Worm (Caenorhabditis elegans) whole organism, L2 larva: ENCODE results near the gene str-249.

ENCODE experiments used
- F13H6.1 ChIP-seq: sonication (generic microtip); optimal IDR thresholded peaks from 2 replicates; lab custom pipeline; 2016; ENCODE audit warnings: missing genetic modification characterization, missing compliant biosample characterization
- R02D3.7 ChIP-seq: fragments of 150-350 bp; optimal IDR thresholded peaks from 2 replicates; lab custom pipeline; 2014; ENCODE audit warnings: missing biosample characterization, missing genetic modification characterization
- Y55F3AM.14 ChIP-seq: fragments of 200-800 bp; sonication (Bioruptor generic); optimal IDR thresholded peaks from 2 replicates; lab custom pipeline; 2018; ENCODE audit warnings: mild to moderate bottlenecking, missing genetic modification characterization, missing compliant biosample characterization
- crh-2 ChIP-seq: sonication (generic microtip); optimal IDR thresholded peaks from 2 replicates; lab custom pipeline; 2017; ENCODE audit warnings: missing biosample characterization, missing genetic modification characterization
- dmd-4 ChIP-seq: sonication (generic microtip); optimal IDR thresholded peaks from 2 replicates; lab custom pipeline; 2017; ENCODE audit warnings: missing biosample characterization, missing genetic modification characterization
- egl-27 ChIP-seq: sonication (generic microtip); optimal IDR thresholded peaks from 3 replicates; lab custom pipeline; 2017; ENCODE audit warnings: missing biosample characterization, missing genetic modification reagents, missing genetic modification characterization
- elt-3 ChIP-seq: sonication (generic microtip); optimal IDR thresholded peaks from 2 replicates; lab custom pipeline; 2017; ENCODE audit warnings: missing biosample characterization, missing genetic modification characterization
- mdl-1 ChIP-seq, 2 experiments: fragments of 150-350 bp in 1 of 2; sonication (generic microtip) in 1 of 2; optimal IDR thresholded peaks; 2 replicates each; lab custom pipeline; 2017; ENCODE audit warnings: missing biosample characterization in 2 of 2, missing genetic modification characterization in 2 of 2
- nhr-11 ChIP-seq: fragments of 150-350 bp; optimal IDR thresholded peaks from 2 replicates; lab custom pipeline; 2014; ENCODE audit warnings: missing biosample characterization, missing genetic modification characterization
- nhr-129 ChIP-seq: fragments of 150-350 bp; optimal IDR thresholded peaks from 2 replicates; lab custom pipeline; 2014; ENCODE audit warnings: missing biosample characterization, missing genetic modification characterization
- nhr-25 ChIP-seq: fragments of 150-350 bp; sonication (generic microtip); optimal IDR thresholded peaks from 3 replicates; lab custom pipeline; 2014; ENCODE audit warnings: missing biosample characterization, missing genetic modification characterization
- peb-1 ChIP-seq: fragments of 150-350 bp; optimal IDR thresholded peaks from 2 replicates; lab custom pipeline; 2014; ENCODE audit warnings: missing biosample characterization, missing genetic modification characterization
- sem-4 ChIP-seq: fragments of 150-350 bp; optimal IDR thresholded peaks from 2 replicates; lab custom pipeline; 2014; ENCODE audit warnings: missing biosample characterization, missing genetic modification reagents, missing genetic modification characterization
- skn-1 ChIP-seq: sonication (generic microtip); optimal IDR thresholded peaks from 2 replicates; lab custom pipeline; 2017; ENCODE audit warnings: missing biosample characterization, missing genetic modification characterization
- snpc-4 ChIP-seq: fragments of 150-350 bp; optimal IDR thresholded peaks from 2 replicates; lab custom pipeline; 2014; ENCODE audit warnings: missing biosample characterization, missing genetic modification characterization
- unc-39 ChIP-seq: fragments of 150-350 bp; optimal IDR thresholded peaks from 2 replicates; lab custom pipeline; 2014; ENCODE audit warnings: missing biosample characterization, missing genetic modification characterization
- unc-62 ChIP-seq: fragments of 150-350 bp; optimal IDR thresholded peaks from 2 replicates; lab custom pipeline; 2014; ENCODE audit warnings: missing biosample characterization, missing genetic modification reagents, missing genetic modification characterization
- zag-1 ChIP-seq: fragments of 150-350 bp; optimal IDR thresholded peaks from 2 replicates; lab custom pipeline; 2014; ENCODE audit warnings: missing biosample characterization, missing genetic modification characterization

The str-249 gene

DNA sequence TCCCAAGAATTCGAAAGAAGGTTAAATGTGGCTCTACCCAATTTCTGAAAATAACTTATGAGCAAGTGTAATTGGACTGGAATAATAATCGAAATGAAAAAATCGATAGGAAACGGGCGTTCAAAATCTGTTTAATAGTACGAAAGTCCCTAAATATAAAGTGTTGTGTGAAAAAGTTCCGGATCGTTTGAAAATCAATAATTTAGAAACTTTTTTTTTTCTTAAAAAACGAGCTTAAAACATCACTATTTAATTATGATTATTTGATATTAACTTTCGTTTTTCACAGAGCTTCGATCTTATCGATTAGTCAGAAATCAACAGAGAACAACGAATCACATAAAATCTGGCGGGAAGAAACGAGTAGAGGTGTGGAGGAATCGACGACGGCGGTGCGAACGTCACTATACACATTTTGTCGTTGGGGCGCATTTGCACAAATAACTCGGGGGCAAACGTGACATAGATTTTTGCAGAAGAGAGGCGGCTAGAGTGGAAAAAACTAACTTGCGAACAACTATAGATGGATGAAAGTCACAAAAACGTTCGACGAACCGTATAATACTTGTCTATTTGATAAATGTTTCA lies 41.9 kb downstream of the str-249 start, which contains the start of gene hecd-1:
hecd-1 (minus strand) TSS at position 51 of the 588 bp plus-strand sequence.
- TF ChIP-seq R02D3.7 (tag; lab: Kevin White, UChicago): no peak
- TF ChIP-seq nhr-129 (tag; lab: Kevin White, UChicago): peak; percentile 56
- no peak for TF ChIP-seq Y55F3AM.14
- no peak for TF ChIP-seq F13H6.1 (tag; lab: Kevin White, UChicago)
- peak; percentile 30 for TF ChIP-seq crh-2 (tag; lab: Kevin White, UChicago)
- no peak for TF ChIP-seq dmd-4

DNA sequence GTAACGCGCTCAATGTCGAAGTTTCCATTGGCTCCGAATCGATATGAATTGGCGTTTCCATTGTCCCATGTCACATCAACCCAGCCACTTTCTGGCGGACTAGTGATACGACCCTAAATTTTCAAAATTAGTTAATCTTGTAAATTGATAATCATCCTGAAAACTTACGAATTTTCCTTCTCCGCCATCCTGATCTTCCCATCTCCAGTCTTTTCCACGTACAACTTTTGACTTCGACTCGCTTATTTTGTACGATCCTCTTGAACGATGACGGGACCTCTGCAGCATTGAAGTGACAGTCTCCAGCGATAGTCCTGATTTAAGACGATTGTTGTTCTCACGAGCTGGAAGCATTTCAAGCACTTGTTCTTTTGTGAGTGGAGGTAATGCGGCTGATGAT lies 47.5 kb downstream of the str-249 start:
- TF ChIP-seq F13H6.1 (tag; lab: Kevin White, UChicago) (no peak), mdl-1 (tag; optimal IDR thresholded peaks at IDR 0.05; lab: Kevin White, UChicago) (no peak), zag-1 (tag; lab: Kevin White, UChicago) (no peak), egl-27 (tag; lab: Kevin White, UChicago) (no peak), unc-39 (no peak), nhr-25 (no peak), crh-2 (tag; lab: Kevin White, UChicago) (no peak), elt-3 (tag; lab: Kevin White, UChicago) (no peak), dmd-4 (no peak), nhr-11 (tag; lab: Kevin White, UChicago) (no peak), sem-4 (tag; lab: Kevin White, UChicago) (no peak), nhr-129 (tag; lab: Kevin White, UChicago) (no peak), unc-62 (no peak), skn-1 (tag; lab: Kevin White, UChicago) (no peak), snpc-4 (tag; lab: Kevin White, UChicago) (no peak), peb-1 (tag; lab: Kevin White, UChicago) (no peak)
